Fruit fly (Drosophila melanogaster) S2 (cell line): Measurements from ENCODE around the gene CG5255.
A peak's percentile ranks its signal among the peaks of the same experiment; 100 is the strongest.

ENCODE experiments used
- CG8478 ChIP-seq: fragments of >200 bp; optimal IDR thresholded peaks from 2 replicates; lab custom pipeline; 2018
- CTCF ChIP-seq, 2 experiments: fragments of >200 bp; optimal IDR thresholded peaks; 2 replicates each; lab custom pipeline; 2018

The CG5255 gene

DNA sequence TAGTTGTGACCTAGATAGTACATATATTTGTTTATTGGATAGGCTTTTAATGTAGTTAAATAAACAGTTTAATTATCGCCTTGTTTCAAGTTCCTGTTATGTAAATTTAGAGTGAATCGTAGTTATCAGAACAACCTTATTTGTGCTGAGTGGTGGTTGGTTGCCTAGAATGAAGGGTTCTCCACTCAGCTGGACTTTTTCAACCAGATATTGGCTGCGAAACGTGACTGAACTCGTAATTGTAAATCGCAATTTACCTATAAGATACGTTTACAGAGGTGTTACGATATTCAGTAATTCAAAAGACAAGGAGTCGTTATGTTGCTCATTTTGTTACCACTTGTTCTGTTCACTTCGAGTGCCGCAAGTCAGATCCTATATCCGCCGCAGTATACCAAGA lies at the start of gene CG5255:
Gene CG5255, plus strand, starts transcription at position 301 of the 400 bp plus-strand sequence.
- no peak for TF ChIP-seq CG8478 (lab: Kevin White, UChicago)
- no peak for TF ChIP-seq CTCF (optimal IDR thresholded peaks at IDR 0.05; lab: Kevin White, UChicago)

DNA sequence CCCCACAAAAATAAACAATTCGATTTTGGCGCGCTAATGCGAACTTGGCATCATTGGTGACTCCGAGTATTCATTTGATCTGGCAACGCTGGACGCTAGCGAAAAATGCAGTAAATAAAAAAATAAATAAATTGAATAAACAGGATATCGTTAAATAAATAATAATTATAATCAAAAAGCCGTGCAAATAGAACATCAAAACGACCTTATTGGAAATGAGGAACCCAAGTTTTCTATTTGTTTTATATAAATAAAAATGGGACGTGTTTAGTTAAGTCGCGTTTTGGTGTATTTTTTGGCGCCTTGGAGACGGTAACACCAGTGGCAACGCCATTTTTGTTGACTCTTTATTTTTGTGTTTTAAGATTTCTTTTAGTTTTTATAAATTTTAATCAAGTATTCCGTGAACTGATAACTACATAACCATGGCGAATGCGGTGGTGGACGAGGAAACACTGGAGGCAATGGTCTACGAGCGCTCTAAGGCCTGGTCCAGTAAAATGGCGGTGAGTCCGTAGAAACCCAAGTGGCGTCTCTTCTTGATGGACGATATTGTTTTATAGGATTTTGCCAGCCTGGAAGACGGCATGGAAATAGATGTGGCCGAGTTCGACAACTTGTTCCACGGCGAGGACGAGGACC lies 49.6 kb upstream of the CG5255 start, which contains the start of gene cal1:
Gene cal1, plus strand, starts transcription at position 304 of the 642 bp plus-strand sequence.
- no peak for TF ChIP-seq CTCF (optimal IDR thresholded peaks at IDR 0.05; lab: Kevin White, UChicago)
- TF ChIP-seq CG8478 (lab: Kevin White, UChicago), result no peak

- TF ChIP-seq CG8478 (lab: Kevin White, UChicago), result no peak
- peak; percentile 63 to 86 for TF ChIP-seq CTCF (optimal IDR thresholded peaks at IDR 0.05; lab: Kevin White, UChicago)
These were observed 28.8 kb upstream of the CG5255 start for dm6 chr3R:17108881-17109280.

DNA sequence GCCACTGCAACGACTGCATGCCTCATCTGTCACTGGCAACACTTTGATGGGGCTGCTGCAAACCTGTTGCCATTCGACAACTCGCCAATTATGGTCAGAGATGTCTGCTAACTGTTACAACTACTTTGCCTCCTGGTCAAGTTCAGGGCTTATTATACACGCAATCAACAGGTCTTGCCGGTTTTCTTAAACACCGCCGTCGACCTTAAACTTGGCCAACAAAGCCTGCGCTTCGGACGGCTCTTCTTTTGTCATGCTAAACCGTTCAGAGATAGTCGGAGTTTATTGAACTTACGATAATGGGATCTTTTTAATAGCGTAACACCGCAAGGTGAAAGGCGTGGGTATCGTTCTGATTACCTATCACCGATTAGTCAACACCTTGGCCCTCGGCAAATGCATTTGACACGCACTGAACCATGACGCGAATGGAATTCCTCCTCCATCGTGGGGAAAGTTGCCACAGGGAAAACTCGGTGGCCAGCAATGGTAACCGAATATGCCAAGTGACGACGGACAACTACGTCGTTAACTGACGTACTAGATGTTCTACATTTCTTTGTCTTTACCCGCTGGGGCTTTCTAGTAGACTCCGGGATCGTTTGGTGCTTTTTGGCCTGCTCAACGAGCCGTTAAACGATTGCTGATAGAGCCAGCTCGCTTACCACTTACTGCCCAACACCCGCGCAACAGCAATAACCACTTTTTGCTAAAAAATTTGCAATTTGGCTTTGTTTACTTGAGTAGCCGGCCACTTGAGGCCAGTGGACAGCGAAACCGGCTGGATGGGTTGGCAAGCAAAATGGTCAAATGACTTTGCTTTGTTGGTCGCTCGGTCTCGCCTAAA lies 26.6 kb upstream of the CG5255 start:
- TF ChIP-seq CG8478 (lab: Kevin White, UChicago), result no peak
- TF ChIP-seq CTCF (optimal IDR thresholded peaks at IDR 0.05; lab: Kevin White, UChicago), result no peak

dm6 chr3R:17115668-17116067 lies 22.0 kb upstream of the CG5255 start:
- no peak for TF ChIP-seq CG8478 (lab: Kevin White, UChicago)
- TF ChIP-seq CTCF (optimal IDR thresholded peaks at IDR 0.05; lab: Kevin White, UChicago), result no peak

dm6 chr3R:17116231-17116630 lies 21.5 kb upstream of the CG5255 start:
- no peak for TF ChIP-seq CG8478 (lab: Kevin White, UChicago)

DNA sequence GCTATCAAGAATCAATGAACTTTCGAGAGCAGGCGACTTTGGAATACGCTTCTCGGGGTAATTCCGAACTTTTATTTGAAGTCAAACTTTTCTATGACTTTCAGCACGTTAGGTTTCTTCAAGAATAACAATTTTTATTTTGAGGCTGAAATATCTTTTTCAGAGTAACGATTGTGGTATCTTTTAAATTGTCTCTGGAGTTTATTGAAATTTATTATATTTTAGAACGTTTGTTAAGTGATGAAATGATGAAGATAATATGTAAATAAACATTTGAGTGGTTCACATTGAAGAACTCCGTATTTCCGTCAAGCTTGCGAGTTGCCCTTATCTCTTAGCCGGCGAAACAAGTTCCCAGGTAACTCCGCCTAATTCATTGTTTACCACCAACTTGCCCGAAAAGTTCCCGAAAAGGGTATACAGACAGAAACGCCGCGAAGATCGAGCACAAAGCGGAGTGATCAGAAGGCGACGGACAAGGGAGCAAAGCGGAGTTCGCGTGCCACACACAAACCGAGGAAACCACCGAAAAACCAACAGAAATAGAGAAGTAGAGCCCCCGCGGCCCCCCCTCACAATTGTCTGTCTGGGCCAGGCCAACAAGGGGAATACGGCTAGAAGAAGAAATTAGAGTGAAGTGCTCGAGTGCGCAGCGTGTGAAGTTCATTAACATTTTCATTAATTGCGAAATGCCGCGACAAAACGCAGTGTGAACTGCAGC lies 19.9 kb upstream of the CG5255 start:
- TF ChIP-seq CTCF (optimal IDR thresholded peaks at IDR 0.05; lab: Kevin White, UChicago) (no peak), CG8478 (lab: Kevin White, UChicago) (no peak)

DNA sequence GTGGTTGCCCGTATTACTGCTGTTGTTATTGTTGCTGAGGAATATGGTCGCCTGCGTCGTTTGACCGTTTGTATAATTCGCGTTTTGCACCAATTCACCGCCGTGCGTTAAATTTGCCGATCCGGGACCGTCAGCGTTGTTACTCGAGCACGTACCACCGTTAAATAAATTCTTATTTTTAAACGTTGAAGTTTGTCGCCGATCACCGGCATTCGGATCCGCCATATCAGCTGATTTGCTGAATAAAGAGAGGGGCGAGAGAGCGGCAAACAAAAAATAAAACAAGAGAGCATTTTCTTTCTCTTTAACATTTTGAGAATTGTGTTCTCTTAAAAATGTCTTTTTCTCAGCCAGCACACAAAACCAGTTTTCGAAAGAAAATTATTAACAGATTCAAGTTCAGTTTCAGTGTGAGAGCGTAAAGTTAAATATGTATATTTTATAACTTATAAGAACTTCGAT lies 18.7 kb upstream of the CG5255 start:
- TF ChIP-seq CG8478 (lab: Kevin White, UChicago) (no peak), CTCF (optimal IDR thresholded peaks at IDR 0.05; lab: Kevin White, UChicago) (no peak)

- TF ChIP-seq CG8478 (lab: Kevin White, UChicago) (no peak), CTCF (optimal IDR thresholded peaks at IDR 0.05; lab: Kevin White, UChicago) (no peak)
These were observed 17.5 kb upstream of the CG5255 start, which contains the start of gene CG34278 for dm6 chr3R:17120165-17120564. TSS of gene CG34278 (plus strand) at chr3R:17120465.

dm6 chr3R:17121277-17121676 lies 16.4 kb upstream of the CG5255 start, which contains the start of gene CG42779:
TSS of gene CG42779 (plus strand) at chr3R:17121577.
- TF ChIP-seq CTCF (optimal IDR thresholded peaks at IDR 0.05; lab: Kevin White, UChicago), result no peak
- TF ChIP-seq CG8478 (lab: Kevin White, UChicago), result no peak

- no peak for TF ChIP-seq CG8478 (lab: Kevin White, UChicago)
- no peak for TF ChIP-seq CTCF (optimal IDR thresholded peaks at IDR 0.05; lab: Kevin White, UChicago)
These were observed 14.7 kb upstream of the CG5255 start for dm6 chr3R:17122796-17123504.

DNA sequence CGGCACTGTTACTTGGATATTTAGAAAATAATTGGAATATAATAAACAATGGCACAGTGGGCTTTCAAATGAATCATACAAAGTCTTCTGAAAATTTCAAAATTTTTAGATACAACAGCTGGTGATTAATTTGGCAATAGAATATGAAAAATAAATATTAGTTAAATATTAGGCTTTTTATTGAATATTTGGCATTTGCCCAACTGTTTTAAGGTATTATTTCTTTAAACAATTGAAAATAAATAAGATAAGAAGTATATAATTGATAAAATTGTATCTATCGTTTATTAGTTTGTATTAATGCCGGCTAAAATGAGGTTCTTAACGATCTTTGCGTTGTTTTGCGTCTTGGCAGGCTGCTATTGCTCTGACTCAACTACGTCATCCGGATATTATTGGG lies 13.5 kb upstream of the CG5255 start, which contains the start of gene CG45079:
Gene CG45079, plus strand, starts transcription at position 301 of the 400 bp plus-strand sequence.
- TF ChIP-seq CG8478 (lab: Kevin White, UChicago), result no peak
- TF ChIP-seq CTCF (optimal IDR thresholded peaks at IDR 0.05; lab: Kevin White, UChicago), result no peak

- TF ChIP-seq CTCF (optimal IDR thresholded peaks at IDR 0.05; lab: Kevin White, UChicago) (no peak), CG8478 (lab: Kevin White, UChicago) (no peak)
These were observed 12.2 kb upstream of the CG5255 start, which contains the start of gene cher for dm6 chr3R:17125339-17126044. TSS of gene cher (minus strand) at chr3R:17125389.
